Fruit fly (Drosophila melanogaster) whole organism, embryonic: Measurements from ENCODE around the gene Mo25.
A peak's percentile ranks its signal among the peaks of the same experiment; 100 is the strongest.

Experiments used
- ATbp ChIP-seq: fragments of 200-800 bp; sonication (Bioruptor generic); optimal IDR thresholded peaks from 2 replicates; lab custom pipeline; 2017; ENCODE audit warnings: missing biosample characterization, mild to moderate bottlenecking, missing genetic modification characterization, missing genetic modification reagents
- B-H1 ChIP-seq: fragments of 200-800 bp; sonication (Bioruptor generic); IDR thresholded peaks from 3 replicates; pipeline ENCODE4 v1.3.6; 2022; ENCODE audit warnings: missing biosample characterization, missing genetic modification characterization
- C15 ChIP-seq: fragments of 200-800 bp; sonication (Bioruptor generic); IDR thresholded peaks from 3 replicates; pipeline ENCODE4 v1.3.6; 2022; ENCODE audit warnings: missing biosample characterization, missing genetic modification characterization
- CG10366 ChIP-seq: fragments of 200-800 bp; sonication (Bioruptor generic); IDR thresholded peaks from 2 replicates; pipeline ENCODE4 v1.3.6; 2022; ENCODE audit warnings: missing biosample characterization, missing genetic modification characterization
- CG10431 ChIP-seq: fragments of 200-800 bp; sonication (Bioruptor generic); optimal IDR thresholded peaks from 3 replicates; lab custom pipeline; 2018; ENCODE audit warnings: missing biosample characterization, mild to moderate bottlenecking, missing genetic modification characterization
- CG10959 ChIP-seq: fragments of 200-800 bp; sonication (Bioruptor generic); IDR thresholded peaks from 2 replicates; pipeline ENCODE4 v1.3.6; 2022; ENCODE audit warnings: missing biosample characterization, missing genetic modification characterization
- CG12659 ChIP-seq: fragments of 200-800 bp; sonication (Bioruptor generic); optimal IDR thresholded peaks from 3 replicates; lab custom pipeline; 2017; ENCODE audit warnings: mild to moderate bottlenecking, missing biosample characterization, missing genetic modification reagents, missing genetic modification characterization
- CG12942 ChIP-seq: fragments of 200-800 bp; sonication (Bioruptor generic); optimal IDR thresholded peaks from 3 replicates; lab custom pipeline; 2016; ENCODE audit warnings: missing biosample characterization, missing genetic modification characterization
- CG13123 ChIP-seq: fragments of 200-800 bp; sonication (Bioruptor generic); optimal IDR thresholded peaks from 2 replicates; lab custom pipeline; 2016; ENCODE audit warnings: missing biosample characterization, missing genetic modification characterization
- CG1647 ChIP-seq: fragments of 200-800 bp; sonication (Bioruptor generic); optimal IDR thresholded peaks from 3 replicates; lab custom pipeline; 2016; ENCODE audit warnings: missing biosample characterization, missing genetic modification characterization
- CG16779 ChIP-seq: fragments of 200-800 bp; sonication (Bioruptor generic); IDR thresholded peaks from 2 replicates; pipeline ENCODE4 v1.3.6; 2022; ENCODE audit warnings: missing biosample characterization, missing genetic modification characterization
- CG16813 ChIP-seq: fragments of 200-800 bp; sonication (Bioruptor generic); IDR thresholded peaks from 3 replicates; pipeline ENCODE4 v1.3.6; 2022; ENCODE audit warnings: missing biosample characterization, missing genetic modification characterization; ENCODE audit not compliant: partially characterized antibody
- CG16863 ChIP-seq: fragments of 200-800 bp; sonication (Bioruptor generic); optimal IDR thresholded peaks from 3 replicates; lab custom pipeline; 2016; ENCODE audit warnings: missing biosample characterization, missing genetic modification characterization
- CG17359 ChIP-seq: fragments of 200-800 bp; sonication (Bioruptor generic); optimal IDR thresholded peaks from 3 replicates; lab custom pipeline; 2018; ENCODE audit warnings: missing biosample characterization, mild to moderate bottlenecking, missing genetic modification characterization, moderate library complexity
- CG2120 ChIP-seq: fragments of 200-800 bp; sonication (Bioruptor generic); optimal IDR thresholded peaks from 3 replicates; lab custom pipeline; 2016; ENCODE audit warnings: missing biosample characterization, missing genetic modification characterization
- CG31224 ChIP-seq: fragments of 200-800 bp; sonication (Bioruptor generic); IDR thresholded peaks from 2 replicates; pipeline ENCODE4 v1.3.6; 2022; ENCODE audit warnings: missing biosample characterization, missing genetic modification characterization
- CG3163 ChIP-seq: fragments of 200-800 bp; sonication (Bioruptor generic); optimal IDR thresholded peaks from 3 replicates; lab custom pipeline; 2016; ENCODE audit warnings: missing biosample characterization, missing genetic modification characterization
- CG3407 ChIP-seq: fragments of 200-800 bp; sonication (Bioruptor generic); optimal IDR thresholded peaks from 2 replicates; lab custom pipeline; 2018; ENCODE audit warnings: missing biosample characterization, mild to moderate bottlenecking, missing genetic modification characterization
- CG3838 ChIP-seq: fragments of 200-800 bp; sonication (Bioruptor generic); optimal IDR thresholded peaks from 3 replicates; lab custom pipeline; 2016; ENCODE audit warnings: missing biosample characterization, missing genetic modification characterization
- CG4360 ChIP-seq: fragments of 200-800 bp; sonication (Bioruptor generic); IDR thresholded peaks from 2 replicates; pipeline ENCODE4 v1.3.6; 2022; ENCODE audit warnings: missing biosample characterization, missing genetic modification characterization
- CG5245 ChIP-seq: fragments of 200-800 bp; sonication (Bioruptor generic); optimal IDR thresholded peaks from 3 replicates; lab custom pipeline; 2016; ENCODE audit warnings: missing biosample characterization, missing genetic modification characterization
- CG8765 ChIP-seq: fragments of 200-800 bp; sonication (Bioruptor generic); IDR thresholded peaks from 2 replicates; pipeline ENCODE4 v1.3.6; 2022; ENCODE audit warnings: missing biosample characterization, missing genetic modification characterization
- CG9932 ChIP-seq: fragments of 200-800 bp; sonication (Bioruptor generic); IDR thresholded peaks from 2 replicates; pipeline ENCODE4 v1.3.6; 2022; ENCODE audit warnings: missing biosample characterization, missing genetic modification characterization
- CrebB ChIP-seq: fragments of 200-800 bp; sonication (Bioruptor generic); optimal IDR thresholded peaks from 3 replicates; lab custom pipeline; 2018; ENCODE audit warnings: missing biosample characterization, mild to moderate bottlenecking, missing genetic modification characterization
- Dad ChIP-seq: fragments of 200-800 bp; sonication (Bioruptor generic); optimal IDR thresholded peaks from 3 replicates; lab custom pipeline; 2016; ENCODE audit warnings: missing biosample characterization, missing genetic modification characterization
- Drgx ChIP-seq: fragments of 200-800 bp; sonication (Bioruptor generic); IDR thresholded peaks from 2 replicates; pipeline ENCODE4 v1.3.6; 2022; ENCODE audit warnings: missing biosample characterization, missing genetic modification characterization
- Fer2 ChIP-seq: fragments of 200-800 bp; sonication (Bioruptor generic); optimal IDR thresholded peaks from 2 replicates; lab custom pipeline; 2018; ENCODE audit warnings: missing biosample characterization, mild to moderate bottlenecking, missing genetic modification characterization, moderate library complexity
- Kr ChIP-seq: fragments of 200-800 bp; sonication (Bioruptor generic); optimal IDR thresholded peaks from 2 replicates; lab custom pipeline; 2017; ENCODE audit warnings: missing biosample characterization, mild to moderate bottlenecking, missing genetic modification characterization
- Lhr ChIP-seq: fragments of 200-800 bp; sonication (Bioruptor generic); optimal IDR thresholded peaks from 3 replicates; lab custom pipeline; 2017; ENCODE audit warnings: mild to moderate bottlenecking, missing biosample characterization, missing genetic modification reagents, missing genetic modification characterization
- Oaz ChIP-seq: fragments of 200-800 bp; sonication (Bioruptor generic); IDR thresholded peaks from 2 replicates; pipeline ENCODE4 v1.3.6; 2022; ENCODE audit warnings: missing biosample characterization, missing genetic modification characterization
- Side ChIP-seq: fragments of 200-800 bp; sonication (Bioruptor generic); optimal IDR thresholded peaks from 2 replicates; lab custom pipeline; 2016; ENCODE audit warnings: missing biosample characterization, missing genetic modification characterization
- Six4 ChIP-seq: fragments of 200-800 bp; sonication (Bioruptor generic); optimal IDR thresholded peaks from 2 replicates; lab custom pipeline; 2016; ENCODE audit warnings: missing biosample characterization, missing genetic modification characterization
- Stat92E ChIP-seq, 3 experiments: fragments of >200 bp in 2 of 3; fragments of 200-800 bp in 1 of 3; sonication (Bioruptor generic) in 1 of 3; optimal IDR thresholded peaks; 2 replicates each; lab custom pipeline; 2017 to 2019; ENCODE audit warnings: missing biosample characterization in 3 of 3, missing genetic modification characterization in 3 of 3, mild to moderate bottlenecking in 1 of 3, moderate library complexity in 1 of 3
- TFAM ChIP-seq: fragments of 200-800 bp; sonication (Bioruptor generic); optimal IDR thresholded peaks from 2 replicates; lab custom pipeline; 2017; ENCODE audit warnings: missing biosample characterization, missing genetic modification characterization, inconsistent platforms
- ap ChIP-seq: fragments of 200-800 bp; sonication (Bioruptor generic); IDR thresholded peaks from 2 replicates; pipeline ENCODE4 v1.3.6; 2022; ENCODE audit warnings: missing biosample characterization, missing genetic modification characterization
- bab2 ChIP-seq: fragments of 200-800 bp; sonication (Bioruptor generic); optimal IDR thresholded peaks from 2 replicates; lab custom pipeline; 2016; ENCODE audit warnings: missing biosample characterization, missing genetic modification characterization
- bigmax ChIP-seq: fragments of 200-800 bp; sonication (Bioruptor generic); optimal IDR thresholded peaks from 2 replicates; lab custom pipeline; 2018; ENCODE audit warnings: missing biosample characterization, mild to moderate bottlenecking, missing genetic modification characterization
- bowl ChIP-seq: fragments of 200-800 bp; sonication (Bioruptor generic); IDR thresholded peaks from 2 replicates; pipeline ENCODE4 v1.3.6; 2022; ENCODE audit warnings: missing biosample characterization, missing genetic modification characterization
- btn ChIP-seq: fragments of 200-800 bp; sonication (Bioruptor generic); optimal IDR thresholded peaks from 2 replicates; lab custom pipeline; 2016; ENCODE audit warnings: missing biosample characterization, missing genetic modification characterization
- cad ChIP-seq: fragments of >200 bp; optimal IDR thresholded peaks from 2 replicates; lab custom pipeline; 2017; ENCODE audit warnings: missing biosample characterization, missing genetic modification characterization
- cato ChIP-seq: fragments of 200-800 bp; sonication (Bioruptor generic); optimal IDR thresholded peaks from 2 replicates; lab custom pipeline; 2016; ENCODE audit warnings: missing biosample characterization, missing genetic modification characterization, borderline replicate concordance
- caup ChIP-seq: fragments of 200-800 bp; sonication (Bioruptor generic); optimal IDR thresholded peaks from 3 replicates; lab custom pipeline; 2017; ENCODE audit warnings: missing biosample characterization, mild to moderate bottlenecking, missing genetic modification characterization, moderate library complexity; ENCODE audit not compliant: severe bottlenecking
- exex ChIP-seq: fragments of 200-800 bp; sonication (Bioruptor generic); optimal IDR thresholded peaks from 4 replicates; lab custom pipeline; 2018; ENCODE audit warnings: missing biosample characterization, mild to moderate bottlenecking, missing genetic modification characterization, moderate library complexity
- gro ChIP-seq: fragments of 200-800 bp; sonication (Bioruptor generic); optimal IDR thresholded peaks from 2 replicates; lab custom pipeline; 2016; ENCODE audit warnings: missing biosample characterization, missing genetic modification characterization
- hb ChIP-seq: fragments of 200-800 bp; sonication (Bioruptor generic); IDR thresholded peaks from 3 replicates; pipeline ENCODE4 v1.3.6; 2022; ENCODE audit warnings: missing biosample characterization, missing genetic modification characterization; ENCODE audit not compliant: partially characterized antibody
- hth ChIP-seq: fragments of >200 bp; optimal IDR thresholded peaks from 2 replicates; lab custom pipeline; 2017; ENCODE audit warnings: inconsistent platforms
- kah ChIP-seq: fragments of 200-800 bp; sonication (Bioruptor generic); optimal IDR thresholded peaks from 2 replicates; lab custom pipeline; 2018; ENCODE audit warnings: missing biosample characterization, mild to moderate bottlenecking, missing genetic modification characterization
- nmo ChIP-seq: fragments of 200-800 bp; sonication (Bioruptor generic); optimal IDR thresholded peaks from 2 replicates; lab custom pipeline; 2018; ENCODE audit warnings: missing biosample characterization, mild to moderate bottlenecking, missing genetic modification characterization, moderate library complexity
- peb ChIP-seq: fragments of 200-800 bp; sonication (Bioruptor generic); IDR thresholded peaks from 2 replicates; pipeline ENCODE4 v1.3.6; 2022; ENCODE audit warnings: missing biosample characterization, missing genetic modification characterization
- slou ChIP-seq: fragments of 200-800 bp; sonication (Bioruptor generic); optimal IDR thresholded peaks from 3 replicates; lab custom pipeline; 2016; ENCODE audit warnings: missing biosample characterization, missing genetic modification characterization
- usp ChIP-seq: fragments of >200 bp; optimal IDR thresholded peaks from 2 replicates; lab custom pipeline; 2017; ENCODE audit warnings: missing biosample characterization, missing genetic modification characterization

Mo25 gene

dm6 chr3L:16571014-16571738, 44.1 kb downstream of the Mo25 start (continued):
- TF ChIP-seq kah (GFP tag; lab: Kevin White, UChicago): no peak
- peak; percentile 49 for TF ChIP-seq CG1647 (GFP tag; lab: Kevin White, UChicago)
- no peak for TF ChIP-seq Kr (GFP tag; lab: Kevin White, UChicago)
- peak; percentile 28 for TF ChIP-seq CG16863 (GFP tag; lab: Kevin White, UChicago)
- TF ChIP-seq cato (GFP tag; lab: Kevin White, UChicago): no peak
- peak; percentile 82 for TF ChIP-seq CG2120 (GFP tag; lab: Kevin White, UChicago)
- no peak for TF ChIP-seq C15 (GFP tag; lab: Robert Waterston, UW)
- no peak for TF ChIP-seq CG3163 (GFP tag; lab: Kevin White, UChicago)
- TF ChIP-seq CG8765: no peak
- 0 out of 2 replicates have a peak, but pooled peaks have one; percentile 12 for TF ChIP-seq CG10366
- TF ChIP-seq ap (GFP tag; lab: Robert Waterston, UW): peak; percentile 31; the same call in 1 of the 2 replicates
- peak; percentile 15; the same call in 1 of the 2 replicates for TF ChIP-seq CG31224 (GFP tag; lab: Robert Waterston, UW)
- TF ChIP-seq hb: no peak
- no peak for TF ChIP-seq Oaz
- peak; percentile 45 for TF ChIP-seq caup (GFP tag; lab: Kevin White, UChicago)
- TF ChIP-seq gro (GFP tag; lab: Kevin White, UChicago): peak; percentile 55
- peak; percentile 5 for TF ChIP-seq CG10431 (GFP tag; lab: Kevin White, UChicago)
- peak; percentile 31 for TF ChIP-seq CG12942
- TF ChIP-seq CG13123 (GFP tag; lab: Kevin White, UChicago): no peak
- no peak for TF ChIP-seq usp (GFP tag; lab: Kevin White, UChicago)
- peak; percentile 22 for TF ChIP-seq Side (GFP tag; lab: Kevin White, UChicago)
- no peak for TF ChIP-seq CG3407
- TF ChIP-seq B-H1 (GFP tag; lab: Robert Waterston, UW): no peak; the same call in 2 of the 3 replicates
- TF ChIP-seq Six4 (GFP tag; lab: Kevin White, UChicago): no peak
- peak; percentile 57 for TF ChIP-seq CG9932 (GFP tag; lab: Robert Waterston, UW)
- no peak for TF ChIP-seq Dad (GFP tag; lab: Kevin White, UChicago)
- no peak for TF ChIP-seq Lhr (GFP tag; lab: Kevin White, UChicago)
- TF ChIP-seq Drgx (GFP tag; lab: Robert Waterston, UW): peak; percentile 36; the same call in 1 of the 2 replicates
- TF ChIP-seq CG17359 (tag; lab: Kevin White, UChicago): peak; percentile 28
- peak; percentile 53 for TF ChIP-seq CG12659 (GFP tag; lab: Kevin White, UChicago)
- no peak for TF ChIP-seq bigmax
- TF ChIP-seq nmo (GFP tag; lab: Kevin White, UChicago): peak; percentile 39
- TF ChIP-seq CG4360: no peak
- no peak for TF ChIP-seq exex (tag; lab: Kevin White, UChicago)
- TF ChIP-seq CG16779 (GFP tag; lab: Robert Waterston, UW): no peak
- TF ChIP-seq hth (lab: Kevin White, UChicago): no peak
- no peak for TF ChIP-seq CrebB (tag; lab: Kevin White, UChicago)
- TF ChIP-seq Stat92E (GFP tag; optimal IDR thresholded peaks at IDR 0.05; lab: Kevin White, UChicago): no peak
- TF ChIP-seq ATbp (GFP tag; lab: Kevin White, UChicago): no peak
- TF ChIP-seq cad: no peak
- no peak for TF ChIP-seq peb (GFP tag; lab: Robert Waterston, UW)
- no peak for TF ChIP-seq CG16813 (GFP tag; lab: Robert Waterston, UW)
- no peak for TF ChIP-seq CG3838 (GFP tag; lab: Kevin White, UChicago)
- peak; percentile 1 for TF ChIP-seq Fer2 (tag; lab: Kevin White, UChicago)
- TF ChIP-seq TFAM (GFP tag; lab: Kevin White, UChicago): no peak
- TF ChIP-seq bab2: peak; percentile 55
- no peak for TF ChIP-seq CG10959
- TF ChIP-seq slou: no peak
- no peak for TF ChIP-seq CG5245
- no peak for TF ChIP-seq bowl (GFP tag; lab: Robert Waterston, UW)
- no peak for TF ChIP-seq btn (GFP tag; lab: Kevin White, UChicago)
